Fruit fly (Drosophila melanogaster) whole organism, larva: Measurements from ENCODE around the gene MTF-1.

Experiments used
- noc ChIP-seq: fragments of 200-800 bp; sonication (Bioruptor generic); optimal IDR thresholded peaks from 3 replicates; lab custom pipeline; 2019; ENCODE audit warnings: missing biosample characterization, mild to moderate bottlenecking, missing genetic modification characterization, moderate library complexity

Gene MTF-1

dm6 chr3L:9429665-9430607, at the start of gene MTF-1, which contains the start of gene RpS17:
Gene MTF-1, plus strand, starts transcription at chr3L:9430312.
Gene RpS17, minus strand, starts transcription at chr3L:9429821.
- peak; percentile 41 for TF ChIP-seq noc (tag; lab: Kevin White, UChicago)

- no peak for TF ChIP-seq noc (tag; lab: Kevin White, UChicago)
Measured at dm6 chr3L:9380344-9380849, 49.7 kb upstream of the MTF-1 start.

- TF ChIP-seq noc (tag; lab: Kevin White, UChicago) = no peak
Measured at dm6 chr3L:9381602-9382001, 48.5 kb upstream of the MTF-1 start, which contains the start of gene Hsp23. Gene Hsp23, plus strand, starts transcription at chr3L:9381882.

dm6 chr3L:9383345-9384075, 46.6 kb upstream of the MTF-1 start, which contains the start of gene Hsp27:
Gene Hsp27, plus strand, starts transcription at chr3L:9384063.
- peak; percentile 98 for TF ChIP-seq noc (tag; lab: Kevin White, UChicago)

- no peak for TF ChIP-seq noc (tag; lab: Kevin White, UChicago)
Measured at dm6 chr3L:9384445-9385079, 45.5 kb upstream of the MTF-1 start.

dm6 chr3L:9391340-9391980, 38.7 kb upstream of the MTF-1 start:
- TF ChIP-seq noc (tag; lab: Kevin White, UChicago) = no peak

dm6 chr3L:9396038-9396437, 34.1 kb upstream of the MTF-1 start:
- TF ChIP-seq noc (tag; lab: Kevin White, UChicago) = no peak

dm6 chr3L:9396704-9397103, 33.4 kb upstream of the MTF-1 start:
- no peak for TF ChIP-seq noc (tag; lab: Kevin White, UChicago)

dm6 chr3L:9397156-9397555, 33.0 kb upstream of the MTF-1 start:
- peak; percentile 89 for TF ChIP-seq noc (tag; lab: Kevin White, UChicago)

- TF ChIP-seq noc (tag; lab: Kevin White, UChicago) = no peak
Measured at dm6 chr3L:9398028-9398427, 32.1 kb upstream of the MTF-1 start.

dm6 chr3L:9398435-9398981, 31.6 kb upstream of the MTF-1 start:
- TF ChIP-seq noc (tag; lab: Kevin White, UChicago) = no peak

dm6 chr3L:9399013-9399750, 30.9 kb upstream of the MTF-1 start, which contains the start of gene CG4080:
Gene CG4080, minus strand, starts transcription at chr3L:9399227.
- TF ChIP-seq noc (tag; lab: Kevin White, UChicago) = peak; percentile 16

dm6 chr3L:9399855-9400254, 30.3 kb upstream of the MTF-1 start:
- TF ChIP-seq noc (tag; lab: Kevin White, UChicago) = no peak
